Fruit fly (Drosophila melanogaster) whole organism, embryonic: Measurements from ENCODE around the gene Src64B.

Experiments used
- Antp ChIP-seq: fragments of 200-800 bp; sonication (Bioruptor generic); optimal IDR thresholded peaks from 3 replicates; lab custom pipeline; 2016; ENCODE audit warnings: missing biosample characterization, missing genetic modification characterization
- CG10274 ChIP-seq: fragments of 200-800 bp; sonication (Bioruptor generic); optimal IDR thresholded peaks from 3 replicates; lab custom pipeline; 2017; ENCODE audit warnings: missing biosample characterization, mild to moderate bottlenecking, missing genetic modification characterization
- CG10431 ChIP-seq: fragments of 200-800 bp; sonication (Bioruptor generic); optimal IDR thresholded peaks from 3 replicates; lab custom pipeline; 2018; ENCODE audit warnings: missing biosample characterization, mild to moderate bottlenecking, missing genetic modification characterization
- CG10462 ChIP-seq: fragments of 200-800 bp; sonication (Bioruptor generic); optimal IDR thresholded peaks from 2 replicates; lab custom pipeline; 2016; ENCODE audit warnings: missing biosample characterization, missing genetic modification characterization
- CG10565 ChIP-seq: fragments of 200-800 bp; sonication (Bioruptor generic); optimal IDR thresholded peaks from 3 replicates; lab custom pipeline; 2016; ENCODE audit warnings: missing biosample characterization, mild to moderate bottlenecking, missing genetic modification characterization
- CG10959 ChIP-seq: fragments of 200-800 bp; sonication (Bioruptor generic); IDR thresholded peaks from 2 replicates; pipeline ENCODE4 v1.3.6; 2022; ENCODE audit warnings: missing biosample characterization, missing genetic modification characterization
- CG11093 ChIP-seq: fragments of 200-800 bp; sonication (Bioruptor generic); IDR thresholded peaks from 3 replicates; pipeline ENCODE4 v1.3.6; 2022; ENCODE audit warnings: missing biosample characterization, missing genetic modification characterization
- CG12071 ChIP-seq: fragments of 200-800 bp; sonication (Bioruptor generic); optimal IDR thresholded peaks from 3 replicates; lab custom pipeline; 2018; ENCODE audit warnings: missing biosample characterization, mild to moderate bottlenecking, missing genetic modification characterization
- CG12236 ChIP-seq: fragments of 200-800 bp; sonication (Bioruptor generic); optimal IDR thresholded peaks from 2 replicates; lab custom pipeline; 2016; ENCODE audit warnings: missing biosample characterization, missing genetic modification characterization
- CG12299 ChIP-seq: fragments of 200-800 bp; sonication (Bioruptor generic); optimal IDR thresholded peaks from 2 replicates; lab custom pipeline; 2018; ENCODE audit warnings: missing biosample characterization, mild to moderate bottlenecking, missing genetic modification characterization
- CG13424 ChIP-seq: fragments of 200-800 bp; sonication (Bioruptor generic); optimal IDR thresholded peaks from 2 replicates; lab custom pipeline; 2019; ENCODE audit warnings: missing biosample characterization, mild to moderate bottlenecking, missing genetic modification characterization, moderate library complexity
- CG13775 ChIP-seq: fragments of 200-800 bp; sonication (Bioruptor generic); optimal IDR thresholded peaks from 3 replicates; lab custom pipeline; 2017; ENCODE audit warnings: missing biosample characterization, mild to moderate bottlenecking, missing genetic modification characterization
- CG14050 ChIP-seq: fragments of 200-800 bp; sonication (Bioruptor generic); IDR thresholded peaks from 3 replicates; pipeline ENCODE4 v1.3.6; 2022; ENCODE audit warnings: missing biosample characterization, missing genetic modification characterization
- CG15269 ChIP-seq: fragments of 200-800 bp; sonication (Bioruptor generic); optimal IDR thresholded peaks from 2 replicates; lab custom pipeline; 2018; ENCODE audit warnings: missing biosample characterization, mild to moderate bottlenecking, missing genetic modification characterization, moderate library complexity
- CG15479 ChIP-seq: fragments of 200-800 bp; sonication (Bioruptor generic); optimal IDR thresholded peaks from 3 replicates; lab custom pipeline; 2019; ENCODE audit warnings: missing biosample characterization, mild to moderate bottlenecking, missing genetic modification characterization, moderate library complexity
- CG15696 ChIP-seq: fragments of 200-800 bp; sonication (Bioruptor generic); optimal IDR thresholded peaks from 2 replicates; lab custom pipeline; 2019; ENCODE audit warnings: missing biosample characterization, mild to moderate bottlenecking, missing genetic modification characterization, moderate library complexity
- CG18599 ChIP-seq: fragments of 200-800 bp; sonication (Bioruptor generic); optimal IDR thresholded peaks from 3 replicates; lab custom pipeline; 2017; ENCODE audit warnings: missing biosample characterization, missing genetic modification characterization, mild to moderate bottlenecking, moderate library complexity, missing genetic modification reagents
- CG18764 ChIP-seq: fragments of 200-800 bp; sonication (Bioruptor generic); optimal IDR thresholded peaks from 3 replicates; lab custom pipeline; 2016; ENCODE audit warnings: missing biosample characterization, missing genetic modification characterization
- CG2199 ChIP-seq: fragments of 200-800 bp; sonication (Bioruptor generic); IDR thresholded peaks from 3 replicates; pipeline ENCODE4 v1.3.6; 2022; ENCODE audit warnings: missing biosample characterization, missing genetic modification characterization
- CG7556 ChIP-seq: fragments of 200-800 bp; sonication (Bioruptor generic); optimal IDR thresholded peaks from 2 replicates; lab custom pipeline; 2017; ENCODE audit warnings: missing biosample characterization, mild to moderate bottlenecking, missing genetic modification characterization
- CG7786 ChIP-seq: fragments of 200-800 bp; sonication (Bioruptor generic); optimal IDR thresholded peaks from 2 replicates; lab custom pipeline; 2016; ENCODE audit warnings: missing biosample characterization, missing genetic modification characterization
- CG8281 ChIP-seq: fragments of 200-800 bp; sonication (Bioruptor generic); optimal IDR thresholded peaks from 2 replicates; lab custom pipeline; 2018; ENCODE audit warnings: missing biosample characterization, mild to moderate bottlenecking, missing genetic modification characterization, moderate library complexity
- CG9215 ChIP-seq: fragments of 200-800 bp; sonication (Bioruptor generic); IDR thresholded peaks from 2 replicates; pipeline ENCODE4 v1.3.6; 2022; ENCODE audit warnings: missing biosample characterization, missing genetic modification characterization
- CG9876 ChIP-seq: fragments of 200-800 bp; sonication (Bioruptor generic); optimal IDR thresholded peaks from 2 replicates; lab custom pipeline; 2016; ENCODE audit warnings: missing biosample characterization, missing genetic modification characterization
- Dfd ChIP-seq, 2 experiments: fragments of >200 bp; optimal IDR thresholded peaks; 2 replicates each; lab custom pipeline; 2017; ENCODE audit warnings: missing biosample characterization in 2 of 2, missing genetic modification characterization in 2 of 2
- E2f1 ChIP-seq: fragments of 200-800 bp; sonication (Bioruptor generic); IDR thresholded peaks from 2 replicates; pipeline ENCODE4 v1.3.6; 2022; ENCODE audit warnings: missing biosample characterization, missing genetic modification characterization
- Gsc ChIP-seq: fragments of 200-800 bp; sonication (Bioruptor generic); IDR thresholded peaks from 2 replicates; pipeline ENCODE4 v1.3.6; 2022; ENCODE audit warnings: missing biosample characterization, missing genetic modification characterization
- HHEX ChIP-seq: fragments of 200-800 bp; sonication (Bioruptor generic); optimal IDR thresholded peaks from 3 replicates; lab custom pipeline; 2017; ENCODE audit warnings: missing biosample characterization, mild to moderate bottlenecking, missing genetic modification characterization, missing genetic modification reagents
- Hmr ChIP-seq: fragments of 200-800 bp; sonication (Bioruptor generic); optimal IDR thresholded peaks from 3 replicates; lab custom pipeline; 2017; ENCODE audit warnings: mild to moderate bottlenecking, missing biosample characterization, missing genetic modification reagents, missing genetic modification characterization
- Mes4 ChIP-seq: fragments of 200-800 bp; sonication (Bioruptor generic); optimal IDR thresholded peaks from 2 replicates; lab custom pipeline; 2016; ENCODE audit warnings: missing biosample characterization, missing genetic modification characterization
- Rfx ChIP-seq: fragments of 200-800 bp; sonication (Bioruptor generic); IDR thresholded peaks from 2 replicates; pipeline ENCODE4 v1.3.6; 2022; ENCODE audit warnings: missing biosample characterization, missing genetic modification characterization
- Taf1 ChIP-seq: fragments of 200-800 bp; sonication (Bioruptor generic); IDR thresholded peaks from 2 replicates; pipeline ENCODE4 v1.3.6; 2022; ENCODE audit warnings: missing biosample characterization, missing genetic modification characterization
- ac ChIP-seq: fragments of 200-800 bp; sonication (Bioruptor generic); optimal IDR thresholded peaks from 3 replicates; lab custom pipeline; 2017; ENCODE audit warnings: missing biosample characterization, mild to moderate bottlenecking, missing genetic modification characterization
- cas ChIP-seq: fragments of 200-800 bp; sonication (Bioruptor generic); IDR thresholded peaks from 2 replicates; pipeline ENCODE4 v1.3.6; 2022; ENCODE audit warnings: missing biosample characterization, missing genetic modification characterization
- cg ChIP-seq: fragments of 200-800 bp; sonication (Bioruptor generic); optimal IDR thresholded peaks from 3 replicates; lab custom pipeline; 2019; ENCODE audit warnings: missing biosample characterization, mild to moderate bottlenecking, missing genetic modification characterization, moderate library complexity
- cwo ChIP-seq: fragments of 200-800 bp; sonication (Bioruptor generic); optimal IDR thresholded peaks from 3 replicates; lab custom pipeline; 2017; ENCODE audit warnings: missing biosample characterization, missing genetic modification characterization, mild to moderate bottlenecking, moderate library complexity, missing genetic modification reagents
- en ChIP-seq: fragments of 200-800 bp; sonication (Bioruptor generic); optimal IDR thresholded peaks from 2 replicates; lab custom pipeline; 2016; ENCODE audit warnings: missing biosample characterization, missing genetic modification characterization
- gfzf ChIP-seq: fragments of 200-800 bp; sonication (Bioruptor generic); optimal IDR thresholded peaks from 2 replicates; lab custom pipeline; 2016; ENCODE audit warnings: missing biosample characterization, mild to moderate bottlenecking, missing genetic modification characterization, moderate library complexity
- grn ChIP-seq: fragments of 200-800 bp; sonication (Bioruptor generic); optimal IDR thresholded peaks from 3 replicates; lab custom pipeline; 2017; ENCODE audit warnings: missing biosample characterization, missing genetic modification characterization
- jing ChIP-seq: fragments of 200-800 bp; sonication (Bioruptor generic); optimal IDR thresholded peaks from 2 replicates; lab custom pipeline; 2018; ENCODE audit warnings: missing biosample characterization, mild to moderate bottlenecking, missing genetic modification characterization
- jumu ChIP-seq: fragments of 200-800 bp; sonication (Bioruptor generic); optimal IDR thresholded peaks from 3 replicates; lab custom pipeline; 2016; ENCODE audit warnings: missing biosample characterization, missing genetic modification characterization
- lbe ChIP-seq: fragments of 200-800 bp; sonication (Bioruptor generic); optimal IDR thresholded peaks from 2 replicates; lab custom pipeline; 2016; ENCODE audit warnings: missing biosample characterization, mild to moderate bottlenecking, missing genetic modification characterization
- org-1 ChIP-seq: fragments of 200-800 bp; sonication (Bioruptor generic); optimal IDR thresholded peaks from 2 replicates; lab custom pipeline; 2017; ENCODE audit warnings: missing biosample characterization, missing genetic modification characterization
- peb ChIP-seq: fragments of 200-800 bp; sonication (Bioruptor generic); IDR thresholded peaks from 2 replicates; pipeline ENCODE4 v1.3.6; 2022; ENCODE audit warnings: missing biosample characterization, missing genetic modification characterization
- pfk ChIP-seq: fragments of 200-800 bp; sonication (Bioruptor generic); optimal IDR thresholded peaks from 2 replicates; lab custom pipeline; 2018; ENCODE audit warnings: missing biosample characterization, mild to moderate bottlenecking, missing genetic modification characterization, moderate library complexity
- pnt ChIP-seq: fragments of 200-800 bp; sonication (Bioruptor generic); optimal IDR thresholded peaks from 3 replicates; lab custom pipeline; 2016; ENCODE audit warnings: missing biosample characterization, missing genetic modification characterization
- pzg ChIP-seq: fragments of 200-800 bp; sonication (Bioruptor generic); optimal IDR thresholded peaks from 3 replicates; lab custom pipeline; 2018; ENCODE audit warnings: missing biosample characterization, mild to moderate bottlenecking, missing genetic modification characterization, moderate library complexity
- run ChIP-seq: fragments of 200-800 bp; sonication (Bioruptor generic); optimal IDR thresholded peaks from 3 replicates; lab custom pipeline; 2018; ENCODE audit warnings: missing biosample characterization, mild to moderate bottlenecking, missing genetic modification characterization
- sens-2 ChIP-seq: fragments of 200-800 bp; sonication (Bioruptor generic); IDR thresholded peaks from 2 replicates; pipeline ENCODE4 v1.3.6; 2022; ENCODE audit warnings: missing biosample characterization, missing genetic modification characterization
- sug ChIP-seq: fragments of 200-800 bp; optimal IDR thresholded peaks from 2 replicates; lab custom pipeline; 2019; ENCODE audit warnings: missing biosample characterization, mild to moderate bottlenecking, missing genetic modification characterization, moderate library complexity
- usp ChIP-seq: fragments of >200 bp; optimal IDR thresholded peaks from 2 replicates; lab custom pipeline; 2017; ENCODE audit warnings: missing biosample characterization, missing genetic modification characterization
- zf30C ChIP-seq: fragments of 200-800 bp; sonication (Bioruptor generic); optimal IDR thresholded peaks from 3 replicates; lab custom pipeline; 2018; ENCODE audit warnings: missing biosample characterization, mild to moderate bottlenecking, missing genetic modification characterization

Src64B gene

DNA sequence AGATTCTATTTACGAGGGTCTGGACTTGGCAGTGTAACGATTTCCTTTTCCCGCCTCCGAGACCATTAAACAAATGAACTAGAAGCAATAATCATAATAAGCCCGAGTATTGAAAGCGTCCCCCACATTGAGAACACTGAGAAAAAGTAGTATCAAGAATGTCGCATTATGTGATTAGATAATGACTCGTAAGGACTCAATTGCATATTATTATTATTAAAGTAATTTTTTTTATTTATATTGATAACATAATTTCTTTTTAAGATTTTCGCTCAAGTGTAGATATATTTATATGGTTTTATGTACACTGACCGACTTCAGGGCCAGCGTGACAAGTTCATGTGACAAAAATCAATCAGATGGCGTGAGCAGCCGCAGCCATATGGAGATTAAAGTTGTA lies 22.6 kb downstream of the Src64B start (continued):
- no peak for TF ChIP-seq CG18764 (GFP tag; lab: Kevin White, UChicago)
- no peak for TF ChIP-seq CG10959 (GFP tag; lab: Robert Waterston, UW)
- TF ChIP-seq CG2199 (GFP tag; lab: Robert Waterston, UW): no peak
- TF ChIP-seq HHEX (GFP tag; lab: Kevin White, UChicago): peak; percentile 48
- no peak for TF ChIP-seq CG10431 (GFP tag; lab: Kevin White, UChicago)
- TF ChIP-seq CG15696 (tag; lab: Kevin White, UChicago): no peak
- no peak for TF ChIP-seq jing
- TF ChIP-seq Hmr (GFP tag; lab: Kevin White, UChicago): peak; percentile 40
- TF ChIP-seq run (tag; lab: Kevin White, UChicago): no peak
- TF ChIP-seq pnt (GFP tag; lab: Kevin White, UChicago): no peak
- no peak for TF ChIP-seq Dfd (GFP tag; optimal IDR thresholded peaks at IDR 0.05; lab: Kevin White, UChicago)
- TF ChIP-seq CG10462: no peak
- TF ChIP-seq cg (GFP tag; lab: Kevin White, UChicago): no peak
- no peak; the same call in 2 of the 3 replicates for TF ChIP-seq CG14050
- TF ChIP-seq CG18599 (GFP tag; lab: Kevin White, UChicago): peak; percentile 65
- no peak for TF ChIP-seq CG8281 (tag; lab: Kevin White, UChicago)
- TF ChIP-seq E2f1 (GFP tag; lab: Robert Waterston, UW): no peak
- no peak for TF ChIP-seq CG12299 (tag; lab: Kevin White, UChicago)
- no peak for TF ChIP-seq pzg (GFP tag; lab: Kevin White, UChicago)
- TF ChIP-seq CG7556 (GFP tag; lab: Kevin White, UChicago): peak; percentile 46
- no peak for TF ChIP-seq CG12236 (GFP tag; lab: Kevin White, UChicago)
- TF ChIP-seq grn (GFP tag; lab: Kevin White, UChicago): no peak
- TF ChIP-seq lbe (GFP tag; lab: Kevin White, UChicago): no peak
- TF ChIP-seq CG13775 (GFP tag; lab: Kevin White, UChicago): peak; percentile 0
- TF ChIP-seq peb (GFP tag; lab: Robert Waterston, UW): no peak
- no peak for TF ChIP-seq org-1 (GFP tag; lab: Kevin White, UChicago)
- TF ChIP-seq CG10565 (GFP tag; lab: Kevin White, UChicago): no peak
- no peak for TF ChIP-seq Taf1 (GFP tag; lab: Robert Waterston, UW)
- TF ChIP-seq CG15479 (GFP tag; lab: Kevin White, UChicago): no peak
- TF ChIP-seq ac (GFP tag; lab: Kevin White, UChicago): no peak
- no peak for TF ChIP-seq jumu (GFP tag; lab: Kevin White, UChicago)
- no peak for TF ChIP-seq zf30C (GFP tag; lab: Kevin White, UChicago)
- no peak for TF ChIP-seq pfk (GFP tag; lab: Kevin White, UChicago)
- no peak for TF ChIP-seq CG11093 (GFP tag; lab: Robert Waterston, UW)
- no peak for TF ChIP-seq en
- no peak for TF ChIP-seq Antp
- TF ChIP-seq CG9876 (GFP tag; lab: Kevin White, UChicago): no peak
- TF ChIP-seq Gsc (GFP tag; lab: Robert Waterston, UW): no peak
- peak; percentile 64 for TF ChIP-seq CG15269 (tag; lab: Kevin White, UChicago)
- peak; percentile 31 for TF ChIP-seq cwo (GFP tag; lab: Kevin White, UChicago)
- no peak for TF ChIP-seq sens-2 (GFP tag; lab: Robert Waterston, UW)
- TF ChIP-seq sug (tag; lab: Kevin White, UChicago): peak; percentile 48
- TF ChIP-seq CG10274: no peak
- TF ChIP-seq gfzf: no peak
- TF ChIP-seq CG12071 (GFP tag; lab: Kevin White, UChicago): no peak
- TF ChIP-seq CG13424 (tag; lab: Kevin White, UChicago): peak; percentile 30
- no peak for TF ChIP-seq CG7786 (GFP tag; lab: Kevin White, UChicago)
- peak; percentile 72 for TF ChIP-seq Rfx
- no peak for TF ChIP-seq usp (GFP tag; lab: Kevin White, UChicago)
- TF ChIP-seq Mes4 (GFP tag; lab: Kevin White, UChicago): no peak
- TF ChIP-seq cas (GFP tag; lab: Robert Waterston, UW): no peak
- TF ChIP-seq CG9215: no peak
